Fruit fly (Drosophila melanogaster) whole organism, embryonic: ENCODE results near the gene wapl.
A peak's percentile ranks its signal among the peaks of the same experiment; 100 is the strongest.

ENCODE experiments used
- Asciz ChIP-seq: fragments of 200-800 bp; sonication (Bioruptor generic); optimal IDR thresholded peaks from 2 replicates; lab custom pipeline; 2017; ENCODE audit warnings: missing biosample characterization, mild to moderate bottlenecking, missing genetic modification characterization, missing genetic modification reagents
- CG10462 ChIP-seq: fragments of 200-800 bp; sonication (Bioruptor generic); optimal IDR thresholded peaks from 2 replicates; lab custom pipeline; 2016; ENCODE audit warnings: missing biosample characterization, missing genetic modification characterization
- CG12744 ChIP-seq: fragments of 200-800 bp; sonication (Bioruptor generic); optimal IDR thresholded peaks from 2 replicates; lab custom pipeline; 2016; ENCODE audit warnings: missing biosample characterization, missing genetic modification characterization
- CG14014 ChIP-seq: fragments of 200-800 bp; sonication (Bioruptor generic); IDR thresholded peaks from 2 replicates; pipeline ENCODE4 v1.3.6; 2022; ENCODE audit warnings: missing biosample characterization, missing genetic modification characterization
- CG14050 ChIP-seq: fragments of 200-800 bp; sonication (Bioruptor generic); IDR thresholded peaks from 3 replicates; pipeline ENCODE4 v1.3.6; 2022; ENCODE audit warnings: missing biosample characterization, missing genetic modification characterization
- CG14860 ChIP-seq: fragments of 200-800 bp; sonication (Bioruptor generic); IDR thresholded peaks from 3 replicates; pipeline ENCODE4 v1.3.6; 2022; ENCODE audit warnings: missing biosample characterization, missing genetic modification characterization; ENCODE audit not compliant: partially characterized antibody
- CG1647 ChIP-seq: fragments of 200-800 bp; sonication (Bioruptor generic); optimal IDR thresholded peaks from 3 replicates; lab custom pipeline; 2016; ENCODE audit warnings: missing biosample characterization, missing genetic modification characterization
- CG16779 ChIP-seq: fragments of 200-800 bp; sonication (Bioruptor generic); IDR thresholded peaks from 2 replicates; pipeline ENCODE4 v1.3.6; 2022; ENCODE audit warnings: missing biosample characterization, missing genetic modification characterization
- CG17568 ChIP-seq: fragments of 200-800 bp; sonication (Bioruptor generic); optimal IDR thresholded peaks from 2 replicates; lab custom pipeline; 2018; ENCODE audit warnings: missing biosample characterization, mild to moderate bottlenecking, missing genetic modification characterization, moderate library complexity
- CG18619 ChIP-seq: fragments of 200-800 bp; sonication (Bioruptor generic); optimal IDR thresholded peaks from 3 replicates; lab custom pipeline; 2017; ENCODE audit warnings: missing biosample characterization, mild to moderate bottlenecking, missing genetic modification characterization
- CG2116 ChIP-seq: fragments of 200-800 bp; sonication (Bioruptor generic); optimal IDR thresholded peaks from 3 replicates; lab custom pipeline; 2018; ENCODE audit warnings: missing biosample characterization, mild to moderate bottlenecking, missing genetic modification characterization
- CG30020 ChIP-seq: fragments of 200-800 bp; optimal IDR thresholded peaks from 2 replicates; lab custom pipeline; 2019; ENCODE audit warnings: missing biosample characterization, mild to moderate bottlenecking, missing genetic modification characterization, moderate library complexity
- CG30431 ChIP-seq: fragments of 200-800 bp; sonication (Bioruptor generic); optimal IDR thresholded peaks from 2 replicates; lab custom pipeline; 2017; ENCODE audit warnings: missing biosample characterization, missing genetic modification characterization
- CG3281 ChIP-seq: fragments of 200-800 bp; sonication (Bioruptor generic); optimal IDR thresholded peaks from 3 replicates; lab custom pipeline; 2017; ENCODE audit warnings: missing biosample characterization, mild to moderate bottlenecking, missing genetic modification characterization
- CG33213 ChIP-seq: fragments of 200-800 bp; sonication (Bioruptor generic); optimal IDR thresholded peaks from 3 replicates; lab custom pipeline; 2016; ENCODE audit warnings: missing biosample characterization, missing genetic modification characterization
- CG42726 ChIP-seq: fragments of 200-800 bp; sonication (Bioruptor generic); IDR thresholded peaks from 2 replicates; pipeline ENCODE4 v1.3.6; 2022; ENCODE audit warnings: missing biosample characterization, missing genetic modification characterization; ENCODE audit not compliant: partially characterized antibody
- CG6175 ChIP-seq: fragments of 200-800 bp; sonication (Bioruptor generic); IDR thresholded peaks from 3 replicates; pipeline ENCODE4 v1.3.6; 2022; ENCODE audit warnings: missing biosample characterization, missing genetic modification characterization
- CG6654 ChIP-seq: fragments of 200-800 bp; sonication (Bioruptor generic); optimal IDR thresholded peaks from 2 replicates; lab custom pipeline; 2017; ENCODE audit warnings: missing biosample characterization, mild to moderate bottlenecking, missing genetic modification characterization
- CG6791 ChIP-seq: fragments of 200-800 bp; sonication (Bioruptor generic); IDR thresholded peaks from 3 replicates; pipeline ENCODE4 v1.3.6; 2022; ENCODE audit warnings: missing biosample characterization, missing genetic modification characterization; ENCODE audit not compliant: partially characterized antibody
- Chrac-16 ChIP-seq: fragments of 200-800 bp; sonication (Bioruptor generic); optimal IDR thresholded peaks from 3 replicates; lab custom pipeline; 2016; ENCODE audit warnings: missing biosample characterization, missing genetic modification characterization
- Deaf1 ChIP-seq: fragments of 200-800 bp; optimal IDR thresholded peaks from 3 replicates; lab custom pipeline; 2019; ENCODE audit warnings: missing biosample characterization, mild to moderate bottlenecking, missing genetic modification characterization, moderate library complexity
- ERR ChIP-seq: fragments of 200-800 bp; sonication (Bioruptor generic); optimal IDR thresholded peaks from 2 replicates; lab custom pipeline; 2016; ENCODE audit warnings: missing biosample characterization, missing genetic modification characterization
- Fer2 ChIP-seq: fragments of 200-800 bp; sonication (Bioruptor generic); optimal IDR thresholded peaks from 2 replicates; lab custom pipeline; 2018; ENCODE audit warnings: missing biosample characterization, mild to moderate bottlenecking, missing genetic modification characterization, moderate library complexity
- HLH54F ChIP-seq: fragments of 200-800 bp; sonication (Bioruptor generic); optimal IDR thresholded peaks from 3 replicates; lab custom pipeline; 2016; ENCODE audit warnings: missing biosample characterization, missing genetic modification characterization
- HLHmδ ChIP-seq: fragments of 200-800 bp; sonication (Bioruptor generic); optimal IDR thresholded peaks from 2 replicates; lab custom pipeline; 2018; ENCODE audit warnings: missing biosample characterization, mild to moderate bottlenecking, missing genetic modification characterization, moderate library complexity
- Mes4 ChIP-seq: fragments of 200-800 bp; sonication (Bioruptor generic); optimal IDR thresholded peaks from 2 replicates; lab custom pipeline; 2016; ENCODE audit warnings: missing biosample characterization, missing genetic modification characterization
- Neu2 ChIP-seq: fragments of 200-800 bp; sonication (Bioruptor generic); optimal IDR thresholded peaks from 3 replicates; lab custom pipeline; 2016; ENCODE audit warnings: missing biosample characterization, missing genetic modification characterization, borderline replicate concordance
- PHDP ChIP-seq: fragments of 200-800 bp; sonication (Bioruptor generic); optimal IDR thresholded peaks from 3 replicates; lab custom pipeline; 2018; ENCODE audit warnings: missing biosample characterization, mild to moderate bottlenecking, missing genetic modification characterization, moderate library complexity
- Poxn ChIP-seq: fragments of 200-800 bp; sonication (Bioruptor generic); IDR thresholded peaks from 2 replicates; pipeline ENCODE4 v1.3.6; 2022; ENCODE audit warnings: missing biosample characterization, missing genetic modification characterization
- Scr ChIP-seq: fragments of 200-800 bp; sonication (Bioruptor generic); IDR thresholded peaks from 2 replicates; pipeline ENCODE4 v1.3.6; 2022; ENCODE audit warnings: missing biosample characterization, missing genetic modification characterization; ENCODE audit not compliant: partially characterized antibody
- Ssrp ChIP-seq: fragments of 200-800 bp; sonication (Bioruptor generic); optimal IDR thresholded peaks from 2 replicates; lab custom pipeline; 2018; ENCODE audit warnings: missing biosample characterization, mild to moderate bottlenecking, missing genetic modification characterization, moderate library complexity
- Vsx1 ChIP-seq: fragments of 200-800 bp; sonication (Bioruptor generic); optimal IDR thresholded peaks from 2 replicates; lab custom pipeline; 2017; ENCODE audit warnings: missing biosample characterization, mild to moderate bottlenecking, missing genetic modification characterization, missing genetic modification reagents
- cg ChIP-seq: fragments of 200-800 bp; sonication (Bioruptor generic); optimal IDR thresholded peaks from 3 replicates; lab custom pipeline; 2019; ENCODE audit warnings: missing biosample characterization, mild to moderate bottlenecking, missing genetic modification characterization, moderate library complexity
- dan ChIP-seq: fragments of 200-800 bp; sonication (Bioruptor generic); IDR thresholded peaks from 2 replicates; pipeline ENCODE4 v1.3.6; 2022; ENCODE audit warnings: missing biosample characterization, missing genetic modification characterization
- dati ChIP-seq: fragments of 200-800 bp; sonication (Bioruptor generic); IDR thresholded peaks from 2 replicates; pipeline ENCODE4 v1.3.6; 2022; ENCODE audit warnings: missing biosample characterization, missing genetic modification characterization
- eve ChIP-seq, 2 experiments: fragments of >200 bp; optimal IDR thresholded peaks; 2 replicates each; lab custom pipeline; 2017; ENCODE audit warnings: missing biosample characterization in 2 of 2, missing genetic modification characterization in 2 of 2
- grn ChIP-seq: fragments of 200-800 bp; sonication (Bioruptor generic); optimal IDR thresholded peaks from 3 replicates; lab custom pipeline; 2017; ENCODE audit warnings: missing biosample characterization, missing genetic modification characterization
- her ChIP-seq: fragments of 200-800 bp; sonication (Bioruptor generic); optimal IDR thresholded peaks from 2 replicates; lab custom pipeline; 2016; ENCODE audit warnings: missing biosample characterization, missing genetic modification characterization
- lola ChIP-seq, 3 experiments: fragments of >200 bp in 2 of 3; fragments of 200-800 bp in 1 of 3; sonication (Bioruptor generic) in 1 of 3; optimal IDR thresholded peaks; 2 replicates each; lab custom pipeline; 2017 to 2019; ENCODE audit warnings: missing biosample characterization in 3 of 3, missing genetic modification characterization in 3 of 3, mild to moderate bottlenecking in 1 of 3, moderate library complexity in 1 of 3
- phol ChIP-seq: fragments of 200-800 bp; sonication (Bioruptor generic); optimal IDR thresholded peaks from 3 replicates; lab custom pipeline; 2018; ENCODE audit warnings: missing biosample characterization, mild to moderate bottlenecking, missing genetic modification characterization, moderate library complexity
- ranshi ChIP-seq: fragments of 200-800 bp; sonication (Bioruptor generic); IDR thresholded peaks from 2 replicates; pipeline ENCODE4 v1.3.6; 2022; ENCODE audit warnings: missing biosample characterization, missing genetic modification characterization
- rib ChIP-seq: fragments of 200-800 bp; sonication (Bioruptor generic); IDR thresholded peaks from 2 replicates; pipeline ENCODE4 v1.3.6; 2022; ENCODE audit warnings: missing biosample characterization, missing genetic modification characterization
- ro ChIP-seq: fragments of 200-800 bp; sonication (Bioruptor generic); IDR thresholded peaks from 2 replicates; pipeline ENCODE4 v1.3.6; 2022; ENCODE audit warnings: missing biosample characterization, missing genetic modification characterization
- salm ChIP-seq: fragments of 200-800 bp; sonication (Bioruptor generic); optimal IDR thresholded peaks from 2 replicates; lab custom pipeline; 2018; ENCODE audit warnings: missing biosample characterization, mild to moderate bottlenecking, missing genetic modification characterization
- sens-2 ChIP-seq: fragments of 200-800 bp; sonication (Bioruptor generic); IDR thresholded peaks from 2 replicates; pipeline ENCODE4 v1.3.6; 2022; ENCODE audit warnings: missing biosample characterization, missing genetic modification characterization
- tup ChIP-seq: fragments of 200-800 bp; sonication (Bioruptor generic); optimal IDR thresholded peaks from 2 replicates; lab custom pipeline; 2016; ENCODE audit warnings: missing biosample characterization, mild to moderate bottlenecking, missing genetic modification characterization, moderate library complexity
- unpg ChIP-seq: fragments of 200-800 bp; sonication (Bioruptor generic); optimal IDR thresholded peaks from 3 replicates; lab custom pipeline; 2018; ENCODE audit warnings: missing biosample characterization, mild to moderate bottlenecking, missing genetic modification characterization, moderate library complexity
- vfl ChIP-seq: fragments of 200-800 bp; sonication (Bioruptor generic); optimal IDR thresholded peaks from 2 replicates; lab custom pipeline; 2016; ENCODE audit warnings: missing biosample characterization, missing genetic modification characterization
- vnd ChIP-seq: fragments of 200-800 bp; sonication (Bioruptor generic); IDR thresholded peaks from 3 replicates; pipeline ENCODE4 v1.3.6; 2022; ENCODE audit warnings: missing biosample characterization, missing genetic modification characterization; ENCODE audit not compliant: partially characterized antibody

Gene wapl

DNA sequence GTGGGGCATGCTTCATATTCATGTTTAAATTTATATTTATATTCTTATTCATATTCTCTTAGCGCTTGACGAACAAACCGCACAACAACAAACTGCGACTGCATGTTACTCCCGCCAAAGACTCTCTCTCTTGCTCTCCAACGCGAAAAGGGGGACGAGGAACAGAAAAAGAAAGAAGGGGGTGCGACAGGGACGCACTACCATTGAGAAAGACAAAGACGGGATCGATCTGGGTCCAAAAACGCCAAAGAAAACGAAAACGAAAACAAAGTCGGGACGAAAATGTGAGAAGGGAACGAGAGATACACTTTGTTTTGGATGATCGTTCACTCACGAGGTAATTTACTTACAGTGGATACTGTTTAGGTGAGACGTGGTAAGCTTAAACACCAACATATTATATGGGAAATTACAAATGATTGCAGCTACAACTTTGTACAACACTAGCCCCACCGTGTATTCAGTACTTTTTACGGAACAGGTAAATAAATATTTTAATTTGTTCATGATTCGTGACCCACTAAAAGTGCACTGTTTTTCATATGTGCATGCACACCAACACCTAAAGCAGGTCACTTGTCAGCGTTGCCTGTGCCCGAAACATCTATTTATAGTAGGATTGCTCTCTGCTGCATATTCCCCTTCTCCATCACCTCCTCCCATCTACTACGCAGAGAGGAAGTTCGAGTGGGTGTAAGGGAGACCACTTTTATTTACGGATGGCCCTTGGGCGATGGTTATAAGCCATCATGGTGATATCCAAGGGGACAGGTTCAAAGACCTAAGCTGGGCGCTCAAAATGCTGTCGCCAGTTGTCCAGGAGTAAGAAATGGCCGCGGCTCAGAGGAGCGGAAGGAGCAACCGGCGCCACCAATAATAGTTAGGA is 36.8 kb downstream of the wapl start (continued):
- no peak for TF ChIP-seq CG6175 (GFP tag; lab: Robert Waterston, UW)
- TF ChIP-seq vnd (GFP tag; lab: Robert Waterston, UW): no peak
- TF ChIP-seq CG14050: no peak
- no peak for TF ChIP-seq grn (GFP tag; lab: Kevin White, UChicago)
- TF ChIP-seq CG14860 (GFP tag; lab: Robert Waterston, UW): no peak
- TF ChIP-seq eve (GFP tag; optimal IDR thresholded peaks at IDR 0.05; lab: Kevin White, UChicago): no peak
- TF ChIP-seq rib (GFP tag; lab: Robert Waterston, UW): no peak
- no peak for TF ChIP-seq Neu2
- TF ChIP-seq Deaf1 (tag; lab: Kevin White, UChicago): no peak
- TF ChIP-seq CG10462 (GFP tag; lab: Kevin White, UChicago): no peak
- peak; percentile 4 for TF ChIP-seq Chrac-16 (GFP tag; lab: Kevin White, UChicago)
- TF ChIP-seq Scr: no peak
- no peak for TF ChIP-seq HLHmδ (GFP tag; lab: Kevin White, UChicago)
- no peak for TF ChIP-seq dati (GFP tag; lab: Robert Waterston, UW)
- no peak for TF ChIP-seq sens-2 (GFP tag; lab: Robert Waterston, UW)
- TF ChIP-seq CG12744: no peak
- no peak for TF ChIP-seq CG2116 (GFP tag; lab: Kevin White, UChicago)
- peak; percentile 10 for TF ChIP-seq Mes4 (GFP tag; lab: Kevin White, UChicago)
- TF ChIP-seq CG1647 (GFP tag; lab: Kevin White, UChicago): no peak
- TF ChIP-seq CG17568 (GFP tag; lab: Kevin White, UChicago): no peak
- no peak for TF ChIP-seq ERR (GFP tag; lab: Kevin White, UChicago)
- no peak for TF ChIP-seq HLH54F
- TF ChIP-seq PHDP: peak; percentile 45
- TF ChIP-seq CG6654 (GFP tag; lab: Kevin White, UChicago): no peak
- no peak for TF ChIP-seq CG42726
- no peak for TF ChIP-seq CG14014 (GFP tag; lab: Robert Waterston, UW)
- TF ChIP-seq CG6791 (GFP tag; lab: Robert Waterston, UW): no peak
- TF ChIP-seq Fer2: no peak
- TF ChIP-seq cg (GFP tag; lab: Kevin White, UChicago): peak; percentile 9
- TF ChIP-seq tup (GFP tag; lab: Kevin White, UChicago): no peak
- no peak for TF ChIP-seq salm (tag; lab: Kevin White, UChicago)
- peak; percentile 12 for TF ChIP-seq CG30431
- TF ChIP-seq CG18619 (GFP tag; lab: Kevin White, UChicago): peak; percentile 7
- TF ChIP-seq Poxn (GFP tag; lab: Robert Waterston, UW): no peak
- peak; percentile 13 for TF ChIP-seq Asciz (GFP tag; lab: Kevin White, UChicago)
- TF ChIP-seq unpg (GFP tag; lab: Kevin White, UChicago): peak; percentile 49
- no peak for TF ChIP-seq ro (GFP tag; lab: Robert Waterston, UW)
- no peak for TF ChIP-seq ranshi (GFP tag; lab: Robert Waterston, UW)
- no peak for TF ChIP-seq vfl (GFP tag; lab: Kevin White, UChicago)
- peak in 1 of 3 experiments; percentile 50 for TF ChIP-seq lola (GFP tag; optimal IDR thresholded peaks at IDR 0.05; lab: Kevin White, UChicago)
- TF ChIP-seq dan: no peak
- TF ChIP-seq CG33213 (GFP tag; lab: Kevin White, UChicago): no peak
- peak; percentile 32 for TF ChIP-seq Ssrp (tag; lab: Kevin White, UChicago)
- TF ChIP-seq CG3281 (GFP tag; lab: Kevin White, UChicago): no peak
- TF ChIP-seq CG16779 (GFP tag; lab: Robert Waterston, UW): no peak
- no peak for TF ChIP-seq Vsx1
- TF ChIP-seq CG30020 (tag; lab: Kevin White, UChicago): no peak
- no peak for TF ChIP-seq her (GFP tag; lab: Kevin White, UChicago)
- TF ChIP-seq phol (tag; lab: Kevin White, UChicago): peak; percentile 58
